Fruit fly (Drosophila melanogaster) whole organism, embryonic: ENCODE results near the gene CG7966.

Source experiments
- Abd-B ChIP-seq: fragments of 200-800 bp; sonication (Bioruptor generic); optimal IDR thresholded peaks from 2 replicates; lab custom pipeline; 2018; ENCODE audit warnings: missing biosample characterization, mild to moderate bottlenecking, missing genetic modification characterization, moderate library complexity
- Ada2b ChIP-seq: fragments of 200-800 bp; sonication (Bioruptor generic); IDR thresholded peaks from 2 replicates; pipeline ENCODE4 v1.3.6; 2022; ENCODE audit warnings: missing biosample characterization, missing genetic modification characterization
- Asciz ChIP-seq: fragments of 200-800 bp; sonication (Bioruptor generic); optimal IDR thresholded peaks from 2 replicates; lab custom pipeline; 2017; ENCODE audit warnings: missing biosample characterization, mild to moderate bottlenecking, missing genetic modification characterization, missing genetic modification reagents
- CG10462 ChIP-seq: fragments of 200-800 bp; sonication (Bioruptor generic); optimal IDR thresholded peaks from 2 replicates; lab custom pipeline; 2016; ENCODE audit warnings: missing biosample characterization, missing genetic modification characterization
- CG10979 ChIP-seq: fragments of 200-800 bp; sonication (Bioruptor generic); optimal IDR thresholded peaks from 2 replicates; lab custom pipeline; 2018; ENCODE audit warnings: missing biosample characterization, mild to moderate bottlenecking, missing genetic modification characterization, moderate library complexity
- CG12659 ChIP-seq: fragments of 200-800 bp; sonication (Bioruptor generic); optimal IDR thresholded peaks from 3 replicates; lab custom pipeline; 2017; ENCODE audit warnings: mild to moderate bottlenecking, missing biosample characterization, missing genetic modification reagents, missing genetic modification characterization
- CG13123 ChIP-seq: fragments of 200-800 bp; sonication (Bioruptor generic); optimal IDR thresholded peaks from 2 replicates; lab custom pipeline; 2016; ENCODE audit warnings: missing biosample characterization, missing genetic modification characterization
- CG13624 ChIP-seq: fragments of 200-800 bp; sonication (Bioruptor generic); optimal IDR thresholded peaks from 2 replicates; lab custom pipeline; 2016; ENCODE audit warnings: missing biosample characterization, missing genetic modification characterization
- CG14667 ChIP-seq: fragments of 200-800 bp; sonication (Bioruptor generic); IDR thresholded peaks from 2 replicates; pipeline ENCODE4 v1.3.6; 2022; ENCODE audit warnings: missing biosample characterization, missing genetic modification characterization
- CG14710 ChIP-seq: fragments of 200-800 bp; sonication (Bioruptor generic); optimal IDR thresholded peaks from 3 replicates; lab custom pipeline; 2019; ENCODE audit warnings: missing biosample characterization, mild to moderate bottlenecking, missing genetic modification characterization, moderate library complexity
- CG15601 ChIP-seq: fragments of 200-800 bp; sonication (Bioruptor generic); optimal IDR thresholded peaks from 3 replicates; lab custom pipeline; 2019; ENCODE audit warnings: missing biosample characterization, mild to moderate bottlenecking, missing genetic modification characterization, moderate library complexity
- CG17802 ChIP-seq: fragments of 200-800 bp; sonication (Bioruptor generic); optimal IDR thresholded peaks from 2 replicates; lab custom pipeline; 2018; ENCODE audit warnings: missing biosample characterization, mild to moderate bottlenecking, missing genetic modification characterization, moderate library complexity
- CG30431 ChIP-seq: fragments of 200-800 bp; sonication (Bioruptor generic); optimal IDR thresholded peaks from 2 replicates; lab custom pipeline; 2017; ENCODE audit warnings: missing biosample characterization, missing genetic modification characterization
- CG3065 ChIP-seq: fragments of 200-800 bp; sonication (Bioruptor generic); optimal IDR thresholded peaks from 2 replicates; lab custom pipeline; 2016; ENCODE audit warnings: missing biosample characterization, missing genetic modification characterization
- CG33557 ChIP-seq: fragments of 200-800 bp; sonication (Bioruptor generic); optimal IDR thresholded peaks from 2 replicates; lab custom pipeline; 2019; ENCODE audit warnings: missing biosample characterization, mild to moderate bottlenecking, missing genetic modification characterization, moderate library complexity
- CG3726 ChIP-seq: fragments of 200-800 bp; sonication (Bioruptor generic); IDR thresholded peaks from 3 replicates; pipeline ENCODE4, ENCODE4 v1.3.6; 2022; ENCODE audit warnings: missing biosample characterization, missing genetic modification characterization
- CG4854 ChIP-seq: fragments of 200-800 bp; sonication (Bioruptor generic); optimal IDR thresholded peaks from 2 replicates; lab custom pipeline; 2016; ENCODE audit warnings: missing biosample characterization, missing genetic modification characterization, inconsistent platforms
- CG7271 ChIP-seq: fragments of 200-800 bp; sonication (Bioruptor generic); optimal IDR thresholded peaks from 2 replicates; lab custom pipeline; 2018; ENCODE audit warnings: missing biosample characterization, mild to moderate bottlenecking, missing genetic modification characterization, moderate library complexity
- CG7745 ChIP-seq: fragments of 200-800 bp; sonication (Bioruptor generic); optimal IDR thresholded peaks from 2 replicates; lab custom pipeline; 2018; ENCODE audit warnings: missing biosample characterization, mild to moderate bottlenecking, missing genetic modification characterization, moderate library complexity
- CG8765 ChIP-seq: fragments of 200-800 bp; sonication (Bioruptor generic); IDR thresholded peaks from 2 replicates; pipeline ENCODE4 v1.3.6; 2022; ENCODE audit warnings: missing biosample characterization, missing genetic modification characterization
- CG9797 ChIP-seq: fragments of 200-800 bp; sonication (Bioruptor generic); optimal IDR thresholded peaks from 3 replicates; lab custom pipeline; 2018; ENCODE audit warnings: missing biosample characterization, mild to moderate bottlenecking, missing genetic modification characterization
- Chrac-16 ChIP-seq: fragments of 200-800 bp; sonication (Bioruptor generic); optimal IDR thresholded peaks from 3 replicates; lab custom pipeline; 2016; ENCODE audit warnings: missing biosample characterization, missing genetic modification characterization
- Eip74EF ChIP-seq, 2 experiments: fragments of 200-800 bp in 1 of 2; fragments of >200 bp in 1 of 2; sonication (Bioruptor generic) in 1 of 2; optimal IDR thresholded peaks; 2 replicates each; lab custom pipeline; 2017 to 2019; ENCODE audit warnings: missing biosample characterization in 2 of 2, missing genetic modification characterization in 2 of 2, mild to moderate bottlenecking in 1 of 2, moderate library complexity in 1 of 2
- HLH54F ChIP-seq: fragments of 200-800 bp; sonication (Bioruptor generic); optimal IDR thresholded peaks from 3 replicates; lab custom pipeline; 2016; ENCODE audit warnings: missing biosample characterization, missing genetic modification characterization
- MESR4 ChIP-seq: fragments of 200-800 bp; sonication (Bioruptor generic); optimal IDR thresholded peaks from 2 replicates; lab custom pipeline; 2018; ENCODE audit warnings: missing biosample characterization, mild to moderate bottlenecking, missing genetic modification characterization, moderate library complexity
- Mrtf ChIP-seq: fragments of 200-800 bp; sonication (Bioruptor generic); IDR thresholded peaks from 3 replicates; pipeline ENCODE4 v1.3.6; 2022; ENCODE audit warnings: missing biosample characterization, missing genetic modification characterization
- NfI ChIP-seq: fragments of 200-800 bp; sonication (Bioruptor generic); optimal IDR thresholded peaks from 3 replicates; lab custom pipeline; 2018; ENCODE audit warnings: missing biosample characterization, mild to moderate bottlenecking, missing genetic modification characterization, moderate library complexity
- Sin3A ChIP-seq: fragments of >200 bp; optimal IDR thresholded peaks from 2 replicates; lab custom pipeline; 2018
- Sox100B ChIP-seq: fragments of 200-800 bp; sonication (Bioruptor generic); optimal IDR thresholded peaks from 3 replicates; lab custom pipeline; 2018; ENCODE audit warnings: missing biosample characterization, mild to moderate bottlenecking, missing genetic modification characterization
- YL-1 ChIP-seq: fragments of 200-800 bp; sonication (Bioruptor generic); optimal IDR thresholded peaks from 3 replicates; lab custom pipeline; 2017; ENCODE audit warnings: missing biosample characterization, mild to moderate bottlenecking, missing genetic modification characterization
- aop ChIP-seq: fragments of 200-800 bp; sonication (Bioruptor generic); IDR thresholded peaks from 2 replicates; pipeline ENCODE4 v1.3.6; 2022; ENCODE audit warnings: missing biosample characterization, missing genetic modification characterization
- bbx ChIP-seq: fragments of 200-800 bp; sonication (Bioruptor generic); IDR thresholded peaks from 2 replicates; pipeline ENCODE4 v1.3.6; 2022; ENCODE audit warnings: missing biosample characterization, missing genetic modification characterization; ENCODE audit not compliant: partially characterized antibody
- cg ChIP-seq: fragments of 200-800 bp; sonication (Bioruptor generic); optimal IDR thresholded peaks from 3 replicates; lab custom pipeline; 2019; ENCODE audit warnings: missing biosample characterization, mild to moderate bottlenecking, missing genetic modification characterization, moderate library complexity
- ci ChIP-seq: fragments of 200-800 bp; sonication (Bioruptor generic); IDR thresholded peaks from 3 replicates; pipeline ENCODE4 v1.3.6; 2022; ENCODE audit warnings: missing biosample characterization, missing genetic modification characterization
- da ChIP-seq: fragments of 200-800 bp; sonication (Bioruptor generic); optimal IDR thresholded peaks from 2 replicates; lab custom pipeline; 2016; ENCODE audit warnings: missing biosample characterization, missing genetic modification characterization
- dysf ChIP-seq: fragments of 200-800 bp; sonication (Bioruptor generic); IDR thresholded peaks from 3 replicates; pipeline ENCODE4 v1.3.6; 2022; ENCODE audit warnings: missing biosample characterization, missing genetic modification characterization
- eve ChIP-seq, 2 experiments: fragments of >200 bp; optimal IDR thresholded peaks; 2 replicates each; lab custom pipeline; 2017; ENCODE audit warnings: missing biosample characterization in 2 of 2, missing genetic modification characterization in 2 of 2
- gem ChIP-seq: fragments of 200-800 bp; sonication (Bioruptor generic); optimal IDR thresholded peaks from 2 replicates; lab custom pipeline; 2019; ENCODE audit warnings: missing biosample characterization, mild to moderate bottlenecking, missing genetic modification characterization, moderate library complexity
- lbe ChIP-seq: fragments of 200-800 bp; sonication (Bioruptor generic); optimal IDR thresholded peaks from 2 replicates; lab custom pipeline; 2016; ENCODE audit warnings: missing biosample characterization, mild to moderate bottlenecking, missing genetic modification characterization
- nau ChIP-seq: fragments of 200-800 bp; sonication (Bioruptor generic); optimal IDR thresholded peaks from 3 replicates; lab custom pipeline; 2017; ENCODE audit warnings: missing biosample characterization, mild to moderate bottlenecking, missing genetic modification characterization, missing genetic modification reagents
- phol ChIP-seq: fragments of 200-800 bp; sonication (Bioruptor generic); optimal IDR thresholded peaks from 3 replicates; lab custom pipeline; 2018; ENCODE audit warnings: missing biosample characterization, mild to moderate bottlenecking, missing genetic modification characterization, moderate library complexity
- pita ChIP-seq: fragments of 200-800 bp; sonication (Bioruptor generic); optimal IDR thresholded peaks from 2 replicates; lab custom pipeline; 2017; ENCODE audit warnings: missing biosample characterization, mild to moderate bottlenecking, missing genetic modification characterization
- pzg ChIP-seq: fragments of 200-800 bp; sonication (Bioruptor generic); optimal IDR thresholded peaks from 3 replicates; lab custom pipeline; 2018; ENCODE audit warnings: missing biosample characterization, mild to moderate bottlenecking, missing genetic modification characterization, moderate library complexity
- row ChIP-seq: fragments of 200-800 bp; sonication (Bioruptor generic); IDR thresholded peaks from 3 replicates; pipeline ENCODE4 v1.3.6; 2022; ENCODE audit warnings: missing biosample characterization, missing genetic modification characterization
- sima ChIP-seq: fragments of 200-800 bp; sonication (Bioruptor generic); optimal IDR thresholded peaks from 2 replicates; lab custom pipeline; 2016; ENCODE audit warnings: missing biosample characterization, missing genetic modification characterization
- sisA ChIP-seq: fragments of 200-800 bp; sonication (Bioruptor generic); IDR thresholded peaks from 2 replicates; pipeline ENCODE4 v1.3.6; 2022; ENCODE audit warnings: missing biosample characterization, missing genetic modification characterization
- sna ChIP-seq: fragments of 200-800 bp; sonication (Bioruptor generic); IDR thresholded peaks from 2 replicates; pipeline ENCODE4 v1.3.6; 2022; ENCODE audit warnings: missing biosample characterization, missing genetic modification characterization; ENCODE audit not compliant: partially characterized antibody
- wdn ChIP-seq: fragments of 200-800 bp; sonication (Bioruptor generic); IDR thresholded peaks from 2 replicates; pipeline ENCODE4 v1.3.6; 2022; ENCODE audit warnings: missing biosample characterization, missing genetic modification characterization
- z ChIP-seq: fragments of 200-800 bp; sonication (Bioruptor generic); IDR thresholded peaks from 3 replicates; pipeline ENCODE4 v1.3.6; 2022; ENCODE audit warnings: missing biosample characterization, missing genetic modification characterization
- zen ChIP-seq: fragments of 200-800 bp; sonication (Bioruptor generic); optimal IDR thresholded peaks from 3 replicates; lab custom pipeline; 2018; ENCODE audit warnings: missing biosample characterization, mild to moderate bottlenecking, missing genetic modification characterization, moderate library complexity

CG7966 gene

DNA sequence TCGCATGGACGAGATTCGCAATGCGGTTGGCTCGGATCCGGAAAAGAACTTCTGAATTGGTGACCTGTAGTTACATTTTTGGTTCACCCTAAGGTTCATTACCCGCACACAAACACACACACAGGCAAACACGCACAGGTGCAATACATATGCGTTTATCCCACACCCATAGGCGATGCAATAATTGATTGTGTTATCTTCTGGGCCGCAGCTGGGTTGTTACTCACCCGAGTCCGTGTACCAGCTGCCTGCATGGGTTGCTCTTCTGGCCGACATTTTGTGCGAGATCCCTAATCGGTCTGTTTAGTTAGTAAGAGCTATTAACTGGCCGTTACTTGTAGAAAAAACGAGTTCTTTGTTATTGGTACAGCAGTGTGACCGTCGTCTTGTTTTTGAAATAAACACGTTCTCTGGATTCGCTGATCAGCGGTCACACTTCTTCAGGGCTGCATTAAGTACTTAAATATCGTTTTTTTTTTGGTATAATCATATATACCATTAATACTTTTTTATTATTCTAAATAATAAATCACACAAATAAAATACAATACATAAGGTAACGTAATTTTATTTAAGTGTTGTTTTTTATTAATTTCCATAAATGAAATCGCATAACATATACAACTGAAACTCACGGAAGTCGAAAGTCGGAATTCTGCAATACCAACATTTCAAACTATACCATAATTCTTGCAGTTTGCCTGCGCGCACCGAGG is 40.2 kb downstream of the CG7966 start, which contains the start of gene CG8031 (continued):
- no peak for TF ChIP-seq CG33557
- no peak for TF ChIP-seq sisA
- no peak for TF ChIP-seq NfI (GFP tag; lab: Kevin White, UChicago)
- no peak for TF ChIP-seq aop (GFP tag; lab: Robert Waterston, UW)
- no peak for TF ChIP-seq gem (tag; lab: Kevin White, UChicago)
- no peak for TF ChIP-seq Asciz (GFP tag; lab: Kevin White, UChicago)
- no peak for TF ChIP-seq HLH54F (GFP tag; lab: Kevin White, UChicago)
- no peak for TF ChIP-seq CG3726 (GFP tag; lab: Robert Waterston, UW)
- no peak for TF ChIP-seq Chrac-16 (GFP tag; lab: Kevin White, UChicago)
- TF ChIP-seq da (GFP tag; lab: Kevin White, UChicago) = no peak
- TF ChIP-seq CG7271 (tag; lab: Kevin White, UChicago) = no peak
- no peak for TF ChIP-seq zen
- TF ChIP-seq CG17802 (tag; lab: Kevin White, UChicago) = no peak
- TF ChIP-seq CG13123 (GFP tag; lab: Kevin White, UChicago) = no peak
- no peak for TF ChIP-seq CG13624 (GFP tag; lab: Kevin White, UChicago)
- peak; percentile 38; the same call in 1 of the 3 replicates for TF ChIP-seq row
- no peak for TF ChIP-seq CG14667 (GFP tag; lab: Robert Waterston, UW)
- TF ChIP-seq CG3065 (GFP tag; lab: Kevin White, UChicago) = no peak
- peak; percentile 97 for TF ChIP-seq MESR4
- TF ChIP-seq z = no peak
- TF ChIP-seq ci (GFP tag; lab: Robert Waterston, UW) = 0 out of 3 replicates have a peak, but pooled peaks have one; percentile 5
- no peak for TF ChIP-seq pita (GFP tag; lab: Kevin White, UChicago)
- no peak for TF ChIP-seq CG15601 (tag; lab: Kevin White, UChicago)
- TF ChIP-seq Eip74EF (GFP tag; optimal IDR thresholded peaks at IDR 0.05; lab: Kevin White, UChicago) = no peak
- TF ChIP-seq CG4854 = no peak
- no peak for TF ChIP-seq Abd-B (GFP tag; lab: Kevin White, UChicago)
- no peak for TF ChIP-seq CG30431 (GFP tag; lab: Kevin White, UChicago)
- TF ChIP-seq YL-1 (GFP tag; lab: Kevin White, UChicago) = peak; percentile 46
- TF ChIP-seq CG9797 (GFP tag; lab: Kevin White, UChicago) = peak; percentile 97
- TF ChIP-seq Ada2b = no peak
- no peak for TF ChIP-seq Mrtf
- peak; percentile 78 for TF ChIP-seq CG12659 (GFP tag; lab: Kevin White, UChicago)
- TF ChIP-seq wdn (GFP tag; lab: Robert Waterston, UW) = no peak
- TF ChIP-seq CG14710 (tag; lab: Kevin White, UChicago) = peak; percentile 83
- peak; percentile 11 for TF ChIP-seq CG10979
- no peak for TF ChIP-seq Sox100B (GFP tag; lab: Kevin White, UChicago)
- no peak for TF ChIP-seq nau (GFP tag; lab: Kevin White, UChicago)
- TF ChIP-seq dysf (GFP tag; lab: Robert Waterston, UW) = no peak
- TF ChIP-seq bbx (GFP tag; lab: Robert Waterston, UW) = peak; percentile 32; the same call in 1 of the 2 replicates
- no peak for TF ChIP-seq sima (GFP tag; lab: Kevin White, UChicago)
- peak; percentile 97 for TF ChIP-seq cg
- peak; percentile 55; the same call in 1 of the 2 replicates for TF ChIP-seq sna (GFP tag; lab: Robert Waterston, UW)
- TF ChIP-seq eve (GFP tag; optimal IDR thresholded peaks at IDR 0.05; lab: Kevin White, UChicago) = no peak
- no peak for TF ChIP-seq CG10462 (GFP tag; lab: Kevin White, UChicago)
- TF ChIP-seq CG8765 (GFP tag; lab: Robert Waterston, UW) = no peak
- TF ChIP-seq CG7745 (tag; lab: Kevin White, UChicago) = no peak
- peak; percentile 91 for TF ChIP-seq Sin3A (lab: Kevin White, UChicago)
- peak; percentile 62 for TF ChIP-seq pzg (GFP tag; lab: Kevin White, UChicago)
- no peak for TF ChIP-seq lbe (GFP tag; lab: Kevin White, UChicago)
- TF ChIP-seq phol (tag; lab: Kevin White, UChicago) = no peak
